Worm (Caenorhabditis elegans): Measurements from ENCODE around the gene lmd-3.

DNA sequence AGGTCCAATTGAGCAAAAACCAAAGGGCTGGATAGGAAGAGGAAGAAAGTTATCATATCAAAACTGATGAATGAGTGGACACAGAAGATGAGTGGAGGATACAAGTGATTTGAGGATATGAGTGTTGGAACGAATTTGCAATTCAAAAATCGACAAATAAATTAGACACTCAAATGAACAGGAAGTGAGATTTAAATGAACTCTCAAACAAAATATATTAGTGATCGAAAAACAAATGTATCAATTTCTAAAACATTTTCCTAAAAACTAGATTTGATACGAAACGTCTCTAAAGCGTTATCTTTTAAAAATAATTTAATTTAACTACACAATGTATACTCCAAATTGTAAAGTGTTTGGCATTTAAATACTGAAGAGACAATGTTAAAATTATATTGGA lies 69.2 kb downstream of the lmd-3 start, which contains the start of gene F38E1.10:
- TF ChIP-seq hnd-1 (tag; optimal IDR thresholded peaks at IDR 0.05) (no peak), flt-1 (GFP tag; IDR thresholded peaks at IDR 0.05) (no peak), hmbx-1 (tag; optimal IDR thresholded peaks at IDR 0.05) (no peak), ama-1 (optimal IDR thresholded peaks at IDR 0.05) (no peak), tbx-11 (GFP tag; IDR thresholded peaks at IDR 0.05) (no peak), pes-1 (GFP tag; IDR thresholded peaks at IDR 0.05) (no peak), F13C5.2 (tag; optimal IDR thresholded peaks at IDR 0.05) (no peak), hmg-4 (GFP tag; optimal IDR thresholded peaks at IDR 0.05) (no peak), scrt-1 (GFP tag; IDR thresholded peaks at IDR 0.05) (no peak), aly-1 (tag; optimal IDR thresholded peaks at IDR 0.05) (no peak), tbx-37 (GFP tag; conservative IDR thresholded peaks at IDR 0.05) (no peak), ceh-13 (GFP tag; optimal IDR thresholded peaks at IDR 0.05) (no peak)
